Worm (Caenorhabditis elegans) whole organism, L4 larva: Measurements from ENCODE around the gene T02H6.8.

ENCODE experiments used
- gei-8 ChIP-seq: fragments of 200-800 bp; sonication (Bioruptor generic); optimal IDR thresholded peaks from 2 replicates; lab custom pipeline; 2018; ENCODE audit warnings: mild to moderate bottlenecking, missing genetic modification characterization, missing compliant biosample characterization
- lin-15B ChIP-seq: fragments of 150-350 bp; sonication (generic microtip); optimal IDR thresholded peaks from 3 replicates; lab custom pipeline; 2014; ENCODE audit warnings: missing biosample characterization, missing genetic modification characterization
- lin-29 ChIP-seq: fragments of 200-800 bp; sonication (Bioruptor generic); IDR thresholded peaks from 2 replicates; pipeline ENCODE4 v1.3.6; 2022; ENCODE audit warnings: missing genetic modification reagents, missing genetic modification characterization, missing compliant biosample characterization
- nhr-10 ChIP-seq: fragments of 150-350 bp; optimal IDR thresholded peaks from 2 replicates; lab custom pipeline; 2014; ENCODE audit warnings: missing biosample characterization, missing genetic modification characterization
- nhr-102 ChIP-seq: sonication (generic microtip); optimal IDR thresholded peaks from 2 replicates; lab custom pipeline; 2016; ENCODE audit warnings: mild to moderate bottlenecking, missing genetic modification characterization, moderate library complexity, missing compliant biosample characterization
- nhr-11 ChIP-seq: fragments of 150-350 bp; optimal IDR thresholded peaks from 2 replicates; lab custom pipeline; 2014; ENCODE audit warnings: missing biosample characterization, missing genetic modification characterization
- zag-1 ChIP-seq: fragments of 150-350 bp; optimal IDR thresholded peaks from 2 replicates; lab custom pipeline; 2014; ENCODE audit warnings: missing biosample characterization, missing genetic modification characterization
- zip-2 ChIP-seq: fragments of 150-350 bp; optimal IDR thresholded peaks from 2 replicates; lab custom pipeline; 2014; ENCODE audit warnings: missing biosample characterization, missing genetic modification characterization

DNA sequence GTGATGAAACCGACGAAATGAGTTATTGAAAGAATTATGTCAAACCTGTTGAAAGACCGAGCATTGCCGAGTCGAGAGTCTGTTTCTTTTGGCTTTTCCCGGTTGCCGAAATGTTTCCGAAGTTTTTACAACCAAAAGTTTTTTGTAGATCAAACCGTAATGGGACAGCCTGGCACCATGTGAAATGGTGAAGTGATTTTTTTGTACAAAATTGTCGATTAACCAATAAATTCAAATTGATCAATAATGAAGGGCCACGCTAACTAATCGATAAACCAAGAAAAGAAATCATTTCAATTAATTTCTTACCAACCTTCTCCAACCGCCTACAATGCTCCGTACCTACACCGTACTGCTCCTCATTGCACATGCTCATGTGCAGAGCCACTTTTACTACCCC lies 10.9 kb downstream of the T02H6.8 start, which contains the start of gene T02H6.3:
- TF ChIP-seq gei-8 (GFP tag; lab: Kevin White, UChicago): no peak
- no peak for TF ChIP-seq zip-2
- no peak for TF ChIP-seq lin-15B (tag; lab: Kevin White, UChicago)
- no peak for TF ChIP-seq lin-29 (GFP tag; lab: Robert Waterston, UW)
- no peak for TF ChIP-seq zag-1 (tag; lab: Kevin White, UChicago)
- no peak for TF ChIP-seq nhr-11
- no peak for TF ChIP-seq nhr-102
- TF ChIP-seq nhr-10 (tag; lab: Kevin White, UChicago): no peak
